Fruit fly (Drosophila melanogaster) whole organism, embryonic: ENCODE results near the gene CG31468.

Source experiments
- Abd-B ChIP-seq: fragments of 200-800 bp; sonication (Bioruptor generic); optimal IDR thresholded peaks from 2 replicates; lab custom pipeline; 2018; ENCODE audit warnings: missing biosample characterization, mild to moderate bottlenecking, missing genetic modification characterization, moderate library complexity
- BEAF-32 ChIP-seq: fragments of 200-800 bp; sonication (Bioruptor generic); optimal IDR thresholded peaks from 3 replicates; lab custom pipeline; 2017; ENCODE audit warnings: missing biosample characterization, missing genetic modification characterization, mild to moderate bottlenecking, moderate library complexity, missing genetic modification reagents
- Bgb ChIP-seq: fragments of 200-800 bp; sonication (Bioruptor generic); IDR thresholded peaks from 2 replicates; pipeline ENCODE4 v1.3.6; 2022; ENCODE audit warnings: missing biosample characterization, missing genetic modification characterization; ENCODE audit not compliant: partially characterized antibody
- CG10147 ChIP-seq: fragments of 200-800 bp; sonication (Bioruptor generic); optimal IDR thresholded peaks from 2 replicates; lab custom pipeline; 2019; ENCODE audit warnings: missing biosample characterization, mild to moderate bottlenecking, missing genetic modification characterization, moderate library complexity
- CG10543 ChIP-seq: fragments of 200-800 bp; sonication (Bioruptor generic); optimal IDR thresholded peaks from 3 replicates; lab custom pipeline; 2017; ENCODE audit warnings: missing biosample characterization, mild to moderate bottlenecking, missing genetic modification characterization, moderate library complexity
- CG10565 ChIP-seq: fragments of 200-800 bp; sonication (Bioruptor generic); optimal IDR thresholded peaks from 3 replicates; lab custom pipeline; 2016; ENCODE audit warnings: missing biosample characterization, mild to moderate bottlenecking, missing genetic modification characterization
- CG10654 ChIP-seq: fragments of 200-800 bp; sonication (Bioruptor generic); optimal IDR thresholded peaks from 2 replicates; lab custom pipeline; 2016; ENCODE audit warnings: missing biosample characterization, missing genetic modification characterization
- CG11085 ChIP-seq: fragments of 200-800 bp; sonication (Bioruptor generic); IDR thresholded peaks from 2 replicates; pipeline ENCODE4 v1.3.6; 2022; ENCODE audit warnings: missing biosample characterization, missing genetic modification characterization
- CG12155 ChIP-seq: fragments of 200-800 bp; sonication (Bioruptor generic); optimal IDR thresholded peaks from 3 replicates; lab custom pipeline; 2016; ENCODE audit warnings: missing biosample characterization, missing genetic modification characterization
- CG12219 ChIP-seq: fragments of 200-800 bp; sonication (Bioruptor generic); optimal IDR thresholded peaks from 3 replicates; lab custom pipeline; 2018; ENCODE audit warnings: missing biosample characterization, mild to moderate bottlenecking, missing genetic modification characterization
- CG13123 ChIP-seq: fragments of 200-800 bp; sonication (Bioruptor generic); optimal IDR thresholded peaks from 2 replicates; lab custom pipeline; 2016; ENCODE audit warnings: missing biosample characterization, missing genetic modification characterization
- CG13775 ChIP-seq: fragments of 200-800 bp; sonication (Bioruptor generic); optimal IDR thresholded peaks from 3 replicates; lab custom pipeline; 2017; ENCODE audit warnings: missing biosample characterization, mild to moderate bottlenecking, missing genetic modification characterization
- CG15269 ChIP-seq: fragments of 200-800 bp; sonication (Bioruptor generic); optimal IDR thresholded peaks from 2 replicates; lab custom pipeline; 2018; ENCODE audit warnings: missing biosample characterization, mild to moderate bottlenecking, missing genetic modification characterization, moderate library complexity
- CG15514 ChIP-seq: fragments of 200-800 bp; sonication (Bioruptor generic); optimal IDR thresholded peaks from 3 replicates; lab custom pipeline; 2017; ENCODE audit warnings: missing biosample characterization, missing genetic modification characterization, mild to moderate bottlenecking, moderate library complexity, missing genetic modification reagents
- CG17328 ChIP-seq: fragments of 200-800 bp; sonication (Bioruptor generic); IDR thresholded peaks from 2 replicates; pipeline ENCODE4 v1.3.6; 2022; ENCODE audit warnings: missing biosample characterization, missing genetic modification characterization
- CG31388 ChIP-seq: fragments of 200-800 bp; sonication (Bioruptor generic); optimal IDR thresholded peaks from 2 replicates; lab custom pipeline; 2016; ENCODE audit warnings: missing biosample characterization, missing genetic modification characterization
- CG32767 ChIP-seq: fragments of 200-800 bp; sonication (Bioruptor generic); IDR thresholded peaks from 2 replicates; pipeline ENCODE4 v1.3.6; 2022; ENCODE audit warnings: missing biosample characterization, missing genetic modification characterization
- CG34376 ChIP-seq: fragments of 200-800 bp; sonication (Bioruptor generic); optimal IDR thresholded peaks from 2 replicates; lab custom pipeline; 2018; ENCODE audit warnings: missing biosample characterization, mild to moderate bottlenecking, missing genetic modification characterization
- CG3847 ChIP-seq: fragments of 200-800 bp; sonication (Bioruptor generic); IDR thresholded peaks from 2 replicates; pipeline ENCODE4 v1.3.6; 2022; ENCODE audit warnings: missing biosample characterization, missing genetic modification characterization
- CG4617 ChIP-seq: fragments of 200-800 bp; sonication (Bioruptor generic); optimal IDR thresholded peaks from 3 replicates; lab custom pipeline; 2016; ENCODE audit warnings: missing biosample characterization, missing genetic modification characterization, borderline replicate concordance
- CG4707 ChIP-seq: fragments of 200-800 bp; sonication (Bioruptor generic); optimal IDR thresholded peaks from 2 replicates; lab custom pipeline; 2018; ENCODE audit warnings: missing biosample characterization, mild to moderate bottlenecking, missing genetic modification characterization, moderate library complexity
- CG4820 ChIP-seq: fragments of 200-800 bp; sonication (Bioruptor generic); optimal IDR thresholded peaks from 3 replicates; lab custom pipeline; 2016; ENCODE audit warnings: missing biosample characterization, missing genetic modification characterization
- CG6683 ChIP-seq: fragments of 200-800 bp; sonication (Bioruptor generic); optimal IDR thresholded peaks from 2 replicates; lab custom pipeline; 2017; ENCODE audit warnings: missing biosample characterization, mild to moderate bottlenecking, missing genetic modification characterization, missing genetic modification reagents
- CG7372 ChIP-seq: fragments of 200-800 bp; sonication (Bioruptor generic); IDR thresholded peaks from 2 replicates; pipeline ENCODE4 v1.3.6; 2022; ENCODE audit warnings: missing biosample characterization, missing genetic modification characterization
- Dip3 ChIP-seq: fragments of 200-800 bp; sonication (Bioruptor generic); optimal IDR thresholded peaks from 3 replicates; lab custom pipeline; 2016; ENCODE audit warnings: missing biosample characterization, missing genetic modification characterization
- Dll ChIP-seq: fragments of 200-800 bp; sonication (Bioruptor generic); IDR thresholded peaks from 4 replicates; pipeline ENCODE4 v1.3.6; 2022; ENCODE audit warnings: missing biosample characterization, missing genetic modification characterization; ENCODE audit not compliant: partially characterized antibody
- Elba2 ChIP-seq: fragments of 200-800 bp; sonication (Bioruptor generic); optimal IDR thresholded peaks from 3 replicates; lab custom pipeline; 2016; ENCODE audit warnings: missing biosample characterization, missing genetic modification characterization
- Fer1 ChIP-seq: fragments of 200-800 bp; sonication (Bioruptor generic); optimal IDR thresholded peaks from 2 replicates; lab custom pipeline; 2017; ENCODE audit warnings: missing biosample characterization, mild to moderate bottlenecking, missing genetic modification characterization
- HLH4C ChIP-seq: fragments of 200-800 bp; sonication (Bioruptor generic); IDR thresholded peaks from 3 replicates; pipeline ENCODE4 v1.3.6; 2022; ENCODE audit warnings: missing biosample characterization, missing genetic modification characterization; ENCODE audit not compliant: partially characterized antibody
- Ravus ChIP-seq: fragments of 200-800 bp; sonication (Bioruptor generic); IDR thresholded peaks from 2 replicates; pipeline ENCODE4 v1.3.6; 2022; ENCODE audit warnings: missing biosample characterization, missing genetic modification characterization
- Sin3A ChIP-seq: fragments of >200 bp; optimal IDR thresholded peaks from 2 replicates; lab custom pipeline; 2018
- Ssrp ChIP-seq: fragments of 200-800 bp; sonication (Bioruptor generic); optimal IDR thresholded peaks from 2 replicates; lab custom pipeline; 2018; ENCODE audit warnings: missing biosample characterization, mild to moderate bottlenecking, missing genetic modification characterization, moderate library complexity
- Stat92E ChIP-seq, 3 experiments: fragments of >200 bp in 2 of 3; fragments of 200-800 bp in 1 of 3; sonication (Bioruptor generic) in 1 of 3; optimal IDR thresholded peaks; 2 replicates each; lab custom pipeline; 2017 to 2019; ENCODE audit warnings: missing biosample characterization in 3 of 3, missing genetic modification characterization in 3 of 3, mild to moderate bottlenecking in 1 of 3, moderate library complexity in 1 of 3
- Xbp1 ChIP-seq: fragments of 200-800 bp; sonication (Bioruptor generic); optimal IDR thresholded peaks from 3 replicates; lab custom pipeline; 2016; ENCODE audit warnings: missing biosample characterization, mild to moderate bottlenecking, missing genetic modification characterization
- abd-A ChIP-seq: fragments of 200-800 bp; sonication (Bioruptor generic); optimal IDR thresholded peaks from 3 replicates; lab custom pipeline; 2019; ENCODE audit warnings: missing biosample characterization, mild to moderate bottlenecking, missing genetic modification characterization, moderate library complexity
- al ChIP-seq: fragments of 200-800 bp; sonication (Bioruptor generic); IDR thresholded peaks from 2 replicates; pipeline ENCODE4 v1.3.6; 2022; ENCODE audit warnings: missing biosample characterization, missing genetic modification characterization
- bcd ChIP-seq: fragments of 200-800 bp; sonication (Bioruptor generic); optimal IDR thresholded peaks from 2 replicates; lab custom pipeline; 2017; ENCODE audit warnings: missing biosample characterization, mild to moderate bottlenecking, missing genetic modification characterization
- btn ChIP-seq: fragments of 200-800 bp; sonication (Bioruptor generic); optimal IDR thresholded peaks from 2 replicates; lab custom pipeline; 2016; ENCODE audit warnings: missing biosample characterization, missing genetic modification characterization
- caup ChIP-seq: fragments of 200-800 bp; sonication (Bioruptor generic); optimal IDR thresholded peaks from 3 replicates; lab custom pipeline; 2017; ENCODE audit warnings: missing biosample characterization, mild to moderate bottlenecking, missing genetic modification characterization, moderate library complexity; ENCODE audit not compliant: severe bottlenecking
- cg ChIP-seq: fragments of 200-800 bp; sonication (Bioruptor generic); optimal IDR thresholded peaks from 3 replicates; lab custom pipeline; 2019; ENCODE audit warnings: missing biosample characterization, mild to moderate bottlenecking, missing genetic modification characterization, moderate library complexity
- corto ChIP-seq: fragments of 200-800 bp; sonication (Bioruptor generic); optimal IDR thresholded peaks from 2 replicates; lab custom pipeline; 2016; ENCODE audit warnings: missing biosample characterization, mild to moderate bottlenecking, missing genetic modification characterization, moderate library complexity
- dmrt99B ChIP-seq: fragments of 200-800 bp; sonication (Bioruptor generic); optimal IDR thresholded peaks from 2 replicates; lab custom pipeline; 2018; ENCODE audit warnings: missing biosample characterization, mild to moderate bottlenecking, missing genetic modification characterization, moderate library complexity
- en ChIP-seq: fragments of 200-800 bp; sonication (Bioruptor generic); optimal IDR thresholded peaks from 2 replicates; lab custom pipeline; 2016; ENCODE audit warnings: missing biosample characterization, missing genetic modification characterization
- gro ChIP-seq: fragments of 200-800 bp; sonication (Bioruptor generic); optimal IDR thresholded peaks from 2 replicates; lab custom pipeline; 2016; ENCODE audit warnings: missing biosample characterization, missing genetic modification characterization
- hbn ChIP-seq: fragments of 200-800 bp; sonication (Bioruptor generic); IDR thresholded peaks from 2 replicates; pipeline ENCODE4 v1.3.6; 2022; ENCODE audit warnings: missing biosample characterization, missing genetic modification characterization; ENCODE audit not compliant: partially characterized antibody
- lilli ChIP-seq: fragments of 200-800 bp; sonication (Bioruptor generic); optimal IDR thresholded peaks from 3 replicates; lab custom pipeline; 2016; ENCODE audit warnings: missing biosample characterization, missing genetic modification characterization
- slou ChIP-seq: fragments of 200-800 bp; sonication (Bioruptor generic); optimal IDR thresholded peaks from 3 replicates; lab custom pipeline; 2016; ENCODE audit warnings: missing biosample characterization, missing genetic modification characterization
- sna ChIP-seq: fragments of 200-800 bp; sonication (Bioruptor generic); IDR thresholded peaks from 2 replicates; pipeline ENCODE4 v1.3.6; 2022; ENCODE audit warnings: missing biosample characterization, missing genetic modification characterization; ENCODE audit not compliant: partially characterized antibody
- z ChIP-seq: fragments of 200-800 bp; sonication (Bioruptor generic); IDR thresholded peaks from 3 replicates; pipeline ENCODE4 v1.3.6; 2022; ENCODE audit warnings: missing biosample characterization, missing genetic modification characterization
- zf30C ChIP-seq: fragments of 200-800 bp; sonication (Bioruptor generic); optimal IDR thresholded peaks from 3 replicates; lab custom pipeline; 2018; ENCODE audit warnings: missing biosample characterization, mild to moderate bottlenecking, missing genetic modification characterization

The CG31468 gene

DNA sequence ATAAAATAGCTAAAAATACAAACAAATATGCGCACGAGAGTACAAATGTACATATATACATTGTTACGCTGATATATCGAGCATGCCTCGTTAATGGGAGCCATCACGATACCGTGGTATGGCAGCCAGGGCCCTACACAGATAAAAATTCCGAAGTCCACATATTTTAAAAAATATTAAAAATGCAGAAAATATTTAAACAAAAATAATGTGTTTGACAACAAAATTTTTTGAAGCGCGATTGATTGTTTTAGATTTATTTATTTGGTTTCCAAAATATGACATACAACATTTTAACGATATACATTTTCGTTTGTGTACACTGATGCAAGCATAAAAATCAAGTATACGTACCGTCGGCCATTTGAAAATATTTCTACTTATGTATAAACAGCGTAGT is 26.6 kb upstream of the CG31468 start (continued):
- no peak for TF ChIP-seq CG31388 (GFP tag; lab: Kevin White, UChicago)
- TF ChIP-seq Dip3, result peak; percentile 85
- peak; percentile 1 for TF ChIP-seq btn (GFP tag; lab: Kevin White, UChicago)
- TF ChIP-seq CG10565 (GFP tag; lab: Kevin White, UChicago), result no peak
- TF ChIP-seq zf30C (GFP tag; lab: Kevin White, UChicago), result no peak
- TF ChIP-seq sna (GFP tag; lab: Robert Waterston, UW), result no peak
- TF ChIP-seq Ssrp, result peak; percentile 44
- peak; percentile 58 for TF ChIP-seq Abd-B (GFP tag; lab: Kevin White, UChicago)
- peak; percentile 42 for TF ChIP-seq en (GFP tag; lab: Kevin White, UChicago)
- TF ChIP-seq Bgb (GFP tag; lab: Robert Waterston, UW), result no peak
- peak; percentile 84 for TF ChIP-seq CG12155
- peak; percentile 5 for TF ChIP-seq abd-A (tag; lab: Kevin White, UChicago)
- peak; percentile 81 for TF ChIP-seq CG7372
- peak; percentile 84 for TF ChIP-seq caup (GFP tag; lab: Kevin White, UChicago)
- TF ChIP-seq HLH4C (GFP tag; lab: Robert Waterston, UW), result no peak
- peak; percentile 81 for TF ChIP-seq CG13775 (GFP tag; lab: Kevin White, UChicago)
- peak; percentile 86 for TF ChIP-seq CG10147 (GFP tag; lab: Kevin White, UChicago)
- no peak for TF ChIP-seq CG4707 (GFP tag; lab: Kevin White, UChicago)
- no peak for TF ChIP-seq Sin3A
- peak; percentile 82 for TF ChIP-seq bcd
- no peak for TF ChIP-seq CG10543
- peak; percentile 76 for TF ChIP-seq CG3847 (GFP tag; lab: Robert Waterston, UW)
- peak; percentile 90 for TF ChIP-seq Fer1 (GFP tag; lab: Kevin White, UChicago)
- no peak for TF ChIP-seq BEAF-32 (GFP tag; lab: Kevin White, UChicago)
- peak; percentile 71 for TF ChIP-seq slou (GFP tag; lab: Kevin White, UChicago)
- TF ChIP-seq CG4617 (GFP tag; lab: Kevin White, UChicago), result peak; percentile 16
- TF ChIP-seq hbn, result no peak
- TF ChIP-seq Xbp1 (GFP tag; lab: Kevin White, UChicago), result peak; percentile 71
- TF ChIP-seq CG15269 (tag; lab: Kevin White, UChicago), result peak; percentile 84
- TF ChIP-seq gro (GFP tag; lab: Kevin White, UChicago), result peak; percentile 66
- TF ChIP-seq z (GFP tag; lab: Robert Waterston, UW), result no peak
- no peak for TF ChIP-seq cg
- TF ChIP-seq CG10654 (GFP tag; lab: Kevin White, UChicago), result peak; percentile 61
- peak; percentile 84 for TF ChIP-seq dmrt99B
- TF ChIP-seq lilli, result peak; percentile 93
- TF ChIP-seq CG32767 (GFP tag; lab: Robert Waterston, UW), result 0 out of 2 replicates have a peak, but pooled peaks have one; percentile 18
- TF ChIP-seq CG11085, result peak; percentile 62; the same call in 1 of the 2 replicates
- TF ChIP-seq corto (GFP tag; lab: Kevin White, UChicago), result peak; percentile 11
- TF ChIP-seq al (GFP tag; lab: Robert Waterston, UW), result peak; percentile 87
- peak; percentile 62 for TF ChIP-seq CG6683 (GFP tag; lab: Kevin White, UChicago)
- TF ChIP-seq CG4820 (GFP tag; lab: Kevin White, UChicago), result peak; percentile 52
- TF ChIP-seq Dll (GFP tag; lab: Robert Waterston, UW), result no peak
- TF ChIP-seq Stat92E (GFP tag; optimal IDR thresholded peaks at IDR 0.05; lab: Kevin White, UChicago), result no peak
- TF ChIP-seq CG13123 (GFP tag; lab: Kevin White, UChicago), result no peak
- peak; percentile 55 for TF ChIP-seq Ravus (GFP tag; lab: Robert Waterston, UW)
- no peak for TF ChIP-seq Elba2 (GFP tag; lab: Kevin White, UChicago)
- no peak for TF ChIP-seq CG34376
- TF ChIP-seq CG12219, result peak; percentile 57
- TF ChIP-seq CG17328 (GFP tag; lab: Robert Waterston, UW), result peak; percentile 67
- peak; percentile 81 for TF ChIP-seq CG15514
